Fruit fly (Drosophila melanogaster): ENCODE results near the gene CG14323.

CG14323 gene

DNA sequence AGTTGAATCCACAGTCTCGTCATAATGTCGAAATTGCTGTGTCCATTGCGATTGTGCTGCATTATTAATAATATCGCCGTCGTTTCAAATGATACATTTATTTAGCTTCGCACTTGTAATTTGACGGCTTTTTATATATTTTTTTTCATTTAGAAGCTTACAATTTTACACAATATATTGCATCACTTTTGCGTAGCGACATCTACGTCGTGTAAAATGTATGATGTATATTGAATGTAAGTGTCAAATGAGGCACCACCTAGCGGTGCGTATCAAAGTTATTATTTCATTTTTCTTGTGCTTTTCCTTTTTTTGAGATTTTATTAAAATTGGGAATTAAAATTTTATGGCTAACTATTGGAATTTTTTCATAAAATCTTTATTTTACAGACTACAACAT, 5.4 kb downstream of the CG14323 start (continued):
- TF ChIP-seq nerfin-2 (GFP tag; IDR thresholded peaks at IDR 0.05; ENCODE audit: partially characterized antibody) = no peak
- TF ChIP-seq CG12942 (GFP tag; optimal IDR thresholded peaks at IDR 0.05) = no peak
- no peak for TF ChIP-seq CG31365 (tag; optimal IDR thresholded peaks at IDR 0.05)
- TF ChIP-seq CG14667 (GFP tag; IDR thresholded peaks at IDR 0.05) = no peak
- TF ChIP-seq pnt (GFP tag; optimal IDR thresholded peaks at IDR 0.05) = peak; percentile 14
- no peak for TF ChIP-seq tin (GFP tag; optimal IDR thresholded peaks at IDR 0.05)
- no peak for TF ChIP-seq CG2875 (GFP tag; optimal IDR thresholded peaks at IDR 0.05)

DNA sequence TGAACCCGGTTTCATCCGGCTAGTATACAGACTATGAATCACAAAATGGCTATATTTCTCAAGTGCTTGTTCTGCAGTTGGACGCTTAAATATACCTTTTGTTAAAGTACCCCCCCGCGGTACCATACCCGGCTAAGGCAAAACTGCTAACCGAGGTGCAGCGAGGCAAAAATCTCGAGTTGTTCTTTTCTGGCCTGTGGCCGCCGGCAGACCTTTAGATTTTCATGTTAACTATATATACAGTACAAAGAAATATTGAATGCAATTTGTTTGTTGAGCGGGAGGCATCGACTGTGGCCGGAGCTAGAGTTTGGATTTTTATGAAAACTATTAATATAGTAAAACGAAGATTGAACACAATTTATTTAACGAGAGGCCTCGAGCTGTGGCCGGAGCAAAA, 6.2 kb downstream of the CG14323 start:
- no peak for TF ChIP-seq CG15011 (GFP tag; optimal IDR thresholded peaks at IDR 0.05)
- no peak for TF ChIP-seq tna (GFP tag; IDR thresholded peaks at IDR 0.05; ENCODE audit: partially characterized antibody)
- TF ChIP-seq Ssrp (tag; optimal IDR thresholded peaks at IDR 0.05) = no peak
- TF ChIP-seq lab (GFP tag; optimal IDR thresholded peaks at IDR 0.05) = no peak
- 0 out of 2 replicates have a peak, but pooled peaks have one; percentile 10 for TF ChIP-seq Drgx (GFP tag; IDR thresholded peaks at IDR 0.05)
- no peak for TF ChIP-seq Oli (tag; optimal IDR thresholded peaks at IDR 0.05)
- no peak for TF ChIP-seq klu (GFP tag; IDR thresholded peaks at IDR 0.05)
- TF ChIP-seq CG10959 (GFP tag; IDR thresholded peaks at IDR 0.05) = no peak
- no peak for TF ChIP-seq sob (GFP tag; IDR thresholded peaks at IDR 0.05)
- TF ChIP-seq ind (GFP tag; optimal IDR thresholded peaks at IDR 0.05) = no peak
- TF ChIP-seq CG12155 (GFP tag; optimal IDR thresholded peaks at IDR 0.05) = no peak
- TF ChIP-seq HLH54F (GFP tag; optimal IDR thresholded peaks at IDR 0.05) = no peak
- TF ChIP-seq Bdp1 (GFP tag; optimal IDR thresholded peaks at IDR 0.05) = peak; percentile 34
- 0 out of 3 replicates have a peak, but pooled peaks have one; percentile 9 for TF ChIP-seq CG11456 (GFP tag; IDR thresholded peaks at IDR 0.05)
- TF ChIP-seq nom (GFP tag; optimal IDR thresholded peaks at IDR 0.05) = peak; percentile 11
- TF ChIP-seq CG2199 (GFP tag; IDR thresholded peaks at IDR 0.05) = 0 out of 3 replicates have a peak, but pooled peaks have one; percentile 58

DNA sequence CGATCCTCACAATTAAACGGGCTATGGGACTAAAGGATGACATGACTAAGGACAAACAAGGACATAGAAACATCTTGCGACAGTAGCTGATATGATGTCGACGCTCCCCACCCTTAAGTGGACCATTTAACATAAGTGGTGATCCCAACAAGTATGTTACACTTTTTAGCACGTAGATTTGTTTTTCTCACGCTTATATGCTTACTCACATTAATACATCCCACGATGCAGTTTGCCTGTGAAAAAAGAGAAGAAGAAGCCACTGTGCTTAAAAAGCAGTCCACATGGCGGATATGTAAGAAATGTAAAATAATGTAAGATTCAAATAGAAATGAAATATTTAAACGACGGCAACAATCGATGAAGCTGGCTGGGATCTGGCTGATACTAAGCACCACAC, 6.8 kb downstream of the CG14323 start:
- TF ChIP-seq CG15073 (GFP tag; optimal IDR thresholded peaks at IDR 0.05) = peak; percentile 82
- TF ChIP-seq fd102C (GFP tag; optimal IDR thresholded peaks at IDR 0.05) = no peak
- TF ChIP-seq Dip3 (GFP tag; optimal IDR thresholded peaks at IDR 0.05) = no peak
- TF ChIP-seq amos (GFP tag; IDR thresholded peaks at IDR 0.05; ENCODE audit: partially characterized antibody) = no peak
- peak; percentile 64 for TF ChIP-seq CG17385 (GFP tag; optimal IDR thresholded peaks at IDR 0.05)
- TF ChIP-seq CG31365 (tag; optimal IDR thresholded peaks at IDR 0.05) = peak; percentile 76
- peak; percentile 21 for TF ChIP-seq stwl (tag; optimal IDR thresholded peaks at IDR 0.05)
- TF ChIP-seq eve (GFP tag; optimal IDR thresholded peaks at IDR 0.05) = peak in 1 of 2 experiments; percentile 52
- TF ChIP-seq vvl (GFP tag; IDR thresholded peaks at IDR 0.05) = 0 out of 2 replicates have a peak, but pooled peaks have one; percentile 10
- TF ChIP-seq CTCF (GFP tag; optimal IDR thresholded peaks at IDR 0.05) = peak; percentile 59
- no peak for TF ChIP-seq Ets97D (GFP tag; optimal IDR thresholded peaks at IDR 0.05)
- no peak for TF ChIP-seq CkIIα-i1 (GFP tag; IDR thresholded peaks at IDR 0.05)
- peak in 1 of 2 experiments; percentile 10 for TF ChIP-seq insv (GFP tag; optimal IDR thresholded peaks at IDR 0.05)
- peak in 1 of 3 experiments; percentile 41 for TF ChIP-seq lola (GFP tag; optimal IDR thresholded peaks at IDR 0.05)
- no peak for TF ChIP-seq Asciz (GFP tag; optimal IDR thresholded peaks at IDR 0.05)
- no peak for TF ChIP-seq emc (GFP tag; optimal IDR thresholded peaks at IDR 0.05)
- no peak for TF ChIP-seq Hand (GFP tag; optimal IDR thresholded peaks at IDR 0.05)
- 0 out of 3 replicates have a peak, but pooled peaks have one; percentile 16 for TF ChIP-seq CG2199 (GFP tag; IDR thresholded peaks at IDR 0.05)

Data from whole organism, embryonic.